Worm (Caenorhabditis elegans): Measurements from ENCODE around the gene C04G2.10.

Gene C04G2.10

ce11 chrIV:10128906-10129386 is 13.7 kb downstream of the C04G2.10 start, which contains the start of the genes gtbp-1 and K08F4.3 (continued):
- TF ChIP-seq hlh-15 (tag; optimal IDR thresholded peaks at IDR 0.05), result no peak
- TF ChIP-seq pag-3 (tag; optimal IDR thresholded peaks at IDR 0.05; ENCODE audit: borderline replicate concordance), result no peak
- TF ChIP-seq fax-1 (tag; optimal IDR thresholded peaks at IDR 0.05), result no peak
- no peak for TF ChIP-seq fkh-10 (GFP tag; optimal IDR thresholded peaks at IDR 0.05)
- TF ChIP-seq hlh-30 (tag; optimal IDR thresholded peaks at IDR 0.05; ENCODE audit: insufficient read depth), result no peak
- no peak for TF ChIP-seq pat-9 (tag; optimal IDR thresholded peaks at IDR 0.05)
- TF ChIP-seq ama-1 (optimal IDR thresholded peaks at IDR 0.05), result no peak
- TF ChIP-seq sdc-2 (tag; optimal IDR thresholded peaks at IDR 0.05), result no peak
- TF ChIP-seq elt-2 (tag; optimal IDR thresholded peaks at IDR 0.05), result peak; percentile 17
- no peak for TF ChIP-seq fkh-6 (tag; optimal IDR thresholded peaks at IDR 0.05)
- TF ChIP-seq pax-1 (tag; optimal IDR thresholded peaks at IDR 0.05), result no peak
- TF ChIP-seq pros-1 (tag; optimal IDR thresholded peaks at IDR 0.05), result no peak
- peak; percentile 39 for TF ChIP-seq ref-2 (tag; optimal IDR thresholded peaks at IDR 0.05)
- no peak for TF ChIP-seq ceh-14 (tag; optimal IDR thresholded peaks at IDR 0.05)
- no peak for TF ChIP-seq ceh-30 (tag; optimal IDR thresholded peaks at IDR 0.05)
- no peak for TF ChIP-seq unc-55 (GFP tag; optimal IDR thresholded peaks at IDR 0.05)
- no peak for TF ChIP-seq K09A11.1 (tag; optimal IDR thresholded peaks at IDR 0.05; ENCODE audit: insufficient read depth)
- peak; percentile 57 for TF ChIP-seq nfya-1 (tag; optimal IDR thresholded peaks at IDR 0.05)
- no peak for TF ChIP-seq ceh-9 (tag; optimal IDR thresholded peaks at IDR 0.05)
- TF ChIP-seq unc-86 (tag; optimal IDR thresholded peaks at IDR 0.05), result no peak
- TF ChIP-seq tbx-7 (tag; optimal IDR thresholded peaks at IDR 0.05), result no peak

- no peak for TF ChIP-seq ceh-30 (tag; optimal IDR thresholded peaks at IDR 0.05)
- TF ChIP-seq ceh-18 (tag; optimal IDR thresholded peaks at IDR 0.05), result no peak
- TF ChIP-seq hlh-6 (tag; optimal IDR thresholded peaks at IDR 0.05), result no peak
These were observed 14.7 kb downstream of the C04G2.10 start, which contains the start of gene glt-3 for ce11 chrIV:10129957-10130356. TSS of gene glt-3 (plus strand) at chrIV:10130257.

ce11 chrIV:10135817-10136216 is 20.6 kb downstream of the C04G2.10 start, which contains the start of gene K08F4.5:
TSS of gene K08F4.5 (minus strand) at chrIV:10135917.
- TF ChIP-seq ceh-45 (GFP tag; IDR thresholded peaks at IDR 0.05) (no peak), syd-9 (tag; optimal IDR thresholded peaks at IDR 0.05) (no peak), tbx-7 (tag; optimal IDR thresholded peaks at IDR 0.05) (no peak), ceh-18 (tag; optimal IDR thresholded peaks at IDR 0.05) (no peak)

ce11 chrIV:10137804-10138203 is 22.6 kb downstream of the C04G2.10 start, which contains the start of gene K08F4.12:
TSS of gene K08F4.12 (plus strand) at chrIV:10138104.
- no peak for TF ChIP-seq pag-3 (tag; optimal IDR thresholded peaks at IDR 0.05; ENCODE audit: borderline replicate concordance)
- no peak for TF ChIP-seq mec-3 (tag; optimal IDR thresholded peaks at IDR 0.05; ENCODE audit: borderline replicate concordance)
- no peak for TF ChIP-seq fkh-6 (tag; optimal IDR thresholded peaks at IDR 0.05)
- no peak for TF ChIP-seq ceh-19 (GFP tag; optimal IDR thresholded peaks at IDR 0.05)

ce11 chrIV:10140143-10140542 is 24.9 kb downstream of the C04G2.10 start, which contains the start of gene gst-3:
TSS of gene gst-3 (minus strand) at chrIV:10140243.
- TF ChIP-seq elt-2 (tag; optimal IDR thresholded peaks at IDR 0.05), result no peak
- no peak for TF ChIP-seq lim-6 (tag; optimal IDR thresholded peaks at IDR 0.05)
- TF ChIP-seq fkh-10 (GFP tag; optimal IDR thresholded peaks at IDR 0.05), result no peak
- no peak for TF ChIP-seq eyg-1 (tag; optimal IDR thresholded peaks at IDR 0.05)
- TF ChIP-seq hlh-8 (tag; optimal IDR thresholded peaks at IDR 0.05), result no peak
- no peak for TF ChIP-seq madf-2 (tag; optimal IDR thresholded peaks at IDR 0.05)
- TF ChIP-seq ceh-6 (GFP tag; optimal IDR thresholded peaks at IDR 0.05), result no peak
- no peak for TF ChIP-seq F13H6.1 (tag; optimal IDR thresholded peaks at IDR 0.05)
- TF ChIP-seq rnt-1 (tag; optimal IDR thresholded peaks at IDR 0.05), result no peak
- TF ChIP-seq unc-55 (GFP tag; optimal IDR thresholded peaks at IDR 0.05), result no peak
- no peak for TF ChIP-seq ama-1 (optimal IDR thresholded peaks at IDR 0.05)
- TF ChIP-seq pag-3 (tag; optimal IDR thresholded peaks at IDR 0.05; ENCODE audit: borderline replicate concordance), result no peak
- TF ChIP-seq ceh-19 (GFP tag; optimal IDR thresholded peaks at IDR 0.05), result no peak
- no peak for TF ChIP-seq nhr-11 (tag; optimal IDR thresholded peaks at IDR 0.05)
- TF ChIP-seq ztf-16 (tag; optimal IDR thresholded peaks at IDR 0.05), result no peak
- no peak for TF ChIP-seq dve-1 (tag; optimal IDR thresholded peaks at IDR 0.05)
- TF ChIP-seq ceh-18 (tag; optimal IDR thresholded peaks at IDR 0.05), result no peak
- TF ChIP-seq unc-3 (GFP tag; conservative IDR thresholded peaks at IDR 0.05), result no peak
- no peak for TF ChIP-seq unc-3 (tag; optimal IDR thresholded peaks at IDR 0.05)
